Worm (Caenorhabditis elegans) whole organism, midembryonic: Measurements from ENCODE around the gene rnf-113.

ENCODE experiments used
- cog-1 ChIP-seq: sonication (generic microtip); optimal IDR thresholded peaks from 2 replicates; lab custom pipeline; 2016; ENCODE audit warnings: missing genetic modification characterization, missing compliant biosample characterization
- klf-2 ChIP-seq: fragments of 200-800 bp; sonication (Bioruptor generic); conservative IDR thresholded peaks from 2 replicates; pipeline ENCODE4 v1.3.6; 2022; ENCODE audit warnings: missing genetic modification reagents, missing genetic modification characterization, missing compliant biosample characterization
- ref-1 ChIP-seq: fragments of 200-800 bp; sonication (Bioruptor generic); conservative IDR thresholded peaks from 2 replicates; pipeline ENCODE4 v1.3.6; 2022; ENCODE audit warnings: missing genetic modification reagents, missing genetic modification characterization, missing compliant biosample characterization

ce11 chrIII:10739902-10740301, 17.5 kb downstream of the rnf-113 start:
- TF ChIP-seq klf-2 (GFP tag; lab: Robert Waterston, UW) (no peak), cog-1 (tag; lab: Kevin White, UChicago) (no peak), ref-1 (GFP tag; lab: Robert Waterston, UW) (no peak)
